Fruit fly (Drosophila melanogaster) whole organism, pupa: Measurements from ENCODE around the gene CG3176.

Experiments
- CG10348 ChIP-seq: fragments of 200-800 bp; sonication (Bioruptor generic); IDR thresholded peaks from 2 replicates; pipeline ENCODE4 v1.3.6; 2022; ENCODE audit warnings: missing biosample characterization, missing genetic modification characterization
- CG14655 ChIP-seq: fragments of 200-800 bp; sonication (Bioruptor generic); optimal IDR thresholded peaks from 3 replicates; lab custom pipeline; 2017; ENCODE audit warnings: mild to moderate bottlenecking, missing biosample characterization, missing genetic modification reagents, missing genetic modification characterization
- CG32121 ChIP-seq: fragments of 200-800 bp; sonication (Bioruptor generic); IDR thresholded peaks from 2 replicates; pipeline ENCODE4 v1.3.6; 2022; ENCODE audit warnings: missing biosample characterization, missing genetic modification characterization
- CG8159 ChIP-seq: fragments of 200-800 bp; sonication (Bioruptor generic); optimal IDR thresholded peaks from 3 replicates; lab custom pipeline; 2018; ENCODE audit warnings: missing biosample characterization, mild to moderate bottlenecking, missing genetic modification characterization, moderate library complexity
- CG8301 ChIP-seq: fragments of 200-800 bp; sonication (Bioruptor generic); optimal IDR thresholded peaks from 2 replicates; lab custom pipeline; 2018; ENCODE audit warnings: missing biosample characterization, mild to moderate bottlenecking, missing genetic modification characterization
- CG9948 ChIP-seq: fragments of 200-800 bp; sonication (Bioruptor generic); optimal IDR thresholded peaks from 2 replicates; lab custom pipeline; 2018; ENCODE audit warnings: missing biosample characterization, mild to moderate bottlenecking, missing genetic modification characterization, moderate library complexity
- D1 ChIP-seq: fragments of 200-800 bp; sonication (Bioruptor generic); optimal IDR thresholded peaks from 2 replicates; lab custom pipeline; 2018; ENCODE audit warnings: missing biosample characterization, mild to moderate bottlenecking, missing genetic modification characterization, moderate library complexity
- EcR ChIP-seq: fragments of 200-800 bp; sonication (Bioruptor generic); optimal IDR thresholded peaks from 3 replicates; lab custom pipeline; 2019; ENCODE audit warnings: missing biosample characterization, missing genetic modification characterization, mild to moderate bottlenecking, moderate library complexity, missing genetic modification reagents
- Pif1A ChIP-seq: fragments of 200-800 bp; sonication (Bioruptor generic); optimal IDR thresholded peaks from 3 replicates; lab custom pipeline; 2016; ENCODE audit warnings: missing biosample characterization, missing genetic modification characterization
- Snoo ChIP-seq: fragments of 200-800 bp; sonication (Bioruptor generic); optimal IDR thresholded peaks from 3 replicates; lab custom pipeline; 2017; ENCODE audit warnings: missing biosample characterization, mild to moderate bottlenecking, missing genetic modification characterization, inconsistent platforms
- fd96Ca ChIP-seq: fragments of 200-800 bp; sonication (Bioruptor generic); IDR thresholded peaks from 3 replicates; pipeline ENCODE4 v1.3.6; 2022; ENCODE audit warnings: missing biosample characterization, missing genetic modification characterization
- gl ChIP-seq: fragments of 200-800 bp; sonication (Bioruptor generic); optimal IDR thresholded peaks from 2 replicates; lab custom pipeline; 2018; ENCODE audit warnings: missing biosample characterization, mild to moderate bottlenecking, missing genetic modification characterization
- rn ChIP-seq: fragments of 200-800 bp; sonication (Bioruptor generic); IDR thresholded peaks from 2 replicates; pipeline ENCODE4 v1.3.6; 2022; ENCODE audit warnings: missing biosample characterization, missing genetic modification characterization

dm6 chrX:518858-519257 lies 37.2 kb downstream of the CG3176 start:
- TF ChIP-seq CG8159 (no peak), gl (tag; lab: Kevin White, UChicago) (no peak), EcR (GFP tag; lab: Kevin White, UChicago) (no peak), CG32121 (GFP tag; lab: Robert Waterston, UW) (no peak), CG14655 (GFP tag; lab: Kevin White, UChicago) (no peak), CG8301 (tag; lab: Kevin White, UChicago) (no peak), Pif1A (GFP tag; lab: Kevin White, UChicago) (no peak), CG10348 (GFP tag; lab: Robert Waterston, UW) (no peak), D1 (tag; lab: Kevin White, UChicago) (no peak), CG9948 (tag; lab: Kevin White, UChicago) (no peak), rn (no peak), fd96Ca (GFP tag; lab: Robert Waterston, UW) (no peak), Snoo (tag; lab: Kevin White, UChicago) (no peak)
